Fruit fly (Drosophila melanogaster): ENCODE measurements around the gene CG31097.

- TF ChIP-seq CG9139 (GFP tag; optimal IDR thresholded peaks at IDR 0.05), result no peak
- TF ChIP-seq CG1621 (tag; optimal IDR thresholded peaks at IDR 0.05), result no peak
- no peak for TF ChIP-seq Hr4 (GFP tag; optimal IDR thresholded peaks at IDR 0.05)
- TF ChIP-seq Blimp-1 (GFP tag; optimal IDR thresholded peaks at IDR 0.05), result no peak
- no peak for TF ChIP-seq spab (GFP tag; optimal IDR thresholded peaks at IDR 0.05)
- no peak for TF ChIP-seq cyc (GFP tag; optimal IDR thresholded peaks at IDR 0.05)
- no peak for TF ChIP-seq CG7368 (GFP tag; optimal IDR thresholded peaks at IDR 0.05)
- TF ChIP-seq achi (GFP tag; optimal IDR thresholded peaks at IDR 0.05), result no peak
- no peak for TF ChIP-seq salr (GFP tag; optimal IDR thresholded peaks at IDR 0.05)
Observed at dm6 chr3R:25275276-25275675, 22.3 kb downstream of the CG31097 start.
